Fruit fly (Drosophila melanogaster) whole organism, pupa: ENCODE measurements around the gene CG4951.
A peak's percentile ranks its signal among the peaks of the same experiment; 100 is the strongest.

ENCODE experiments used
- CG12605 ChIP-seq: fragments of 200-800 bp; sonication (Bioruptor generic); IDR thresholded peaks from 2 replicates; pipeline ENCODE4 v1.3.6; 2022; ENCODE audit warnings: missing biosample characterization, missing genetic modification characterization
- CG13204 ChIP-seq: fragments of 200-800 bp; sonication (Bioruptor generic); optimal IDR thresholded peaks from 2 replicates; lab custom pipeline; 2018; ENCODE audit warnings: missing biosample characterization, mild to moderate bottlenecking, missing genetic modification characterization, moderate library complexity
- CG15710 ChIP-seq: fragments of 200-800 bp; sonication (Bioruptor generic); optimal IDR thresholded peaks from 2 replicates; lab custom pipeline; 2018; ENCODE audit warnings: missing biosample characterization, mild to moderate bottlenecking, missing genetic modification characterization, moderate library complexity
- CG32121 ChIP-seq: fragments of 200-800 bp; sonication (Bioruptor generic); IDR thresholded peaks from 2 replicates; pipeline ENCODE4 v1.3.6; 2022; ENCODE audit warnings: missing biosample characterization, missing genetic modification characterization
- CG34367 ChIP-seq: fragments of 200-800 bp; sonication (Bioruptor generic); optimal IDR thresholded peaks from 2 replicates; lab custom pipeline; 2018; ENCODE audit warnings: missing biosample characterization, mild to moderate bottlenecking, missing genetic modification characterization
- CG8159 ChIP-seq: fragments of 200-800 bp; sonication (Bioruptor generic); optimal IDR thresholded peaks from 3 replicates; lab custom pipeline; 2018; ENCODE audit warnings: missing biosample characterization, mild to moderate bottlenecking, missing genetic modification characterization, moderate library complexity
- CG8301 ChIP-seq: fragments of 200-800 bp; sonication (Bioruptor generic); optimal IDR thresholded peaks from 2 replicates; lab custom pipeline; 2018; ENCODE audit warnings: missing biosample characterization, mild to moderate bottlenecking, missing genetic modification characterization
- Ets98B ChIP-seq: fragments of 200-800 bp; sonication (Bioruptor generic); IDR thresholded peaks from 2 replicates; pipeline ENCODE4 v1.3.6; 2022; ENCODE audit warnings: missing biosample characterization, missing genetic modification characterization
- Pif1B ChIP-seq: fragments of 200-800 bp; sonication (Bioruptor generic); optimal IDR thresholded peaks from 3 replicates; lab custom pipeline; 2016; ENCODE audit warnings: missing biosample characterization, missing genetic modification characterization
- Snoo ChIP-seq: fragments of 200-800 bp; sonication (Bioruptor generic); optimal IDR thresholded peaks from 3 replicates; lab custom pipeline; 2017; ENCODE audit warnings: missing biosample characterization, mild to moderate bottlenecking, missing genetic modification characterization, inconsistent platforms
- fd96Ca ChIP-seq: fragments of 200-800 bp; sonication (Bioruptor generic); IDR thresholded peaks from 3 replicates; pipeline ENCODE4 v1.3.6; 2022; ENCODE audit warnings: missing biosample characterization, missing genetic modification characterization

dm6 chr3R:27948421-27948906, 5.4 kb downstream of the CG4951 start, which contains the start of gene Gp93:
- TF ChIP-seq Pif1B (GFP tag; lab: Kevin White, UChicago): no peak
- TF ChIP-seq CG8301 (tag; lab: Kevin White, UChicago): peak; percentile 37
- TF ChIP-seq CG34367 (tag; lab: Kevin White, UChicago): peak; percentile 25
- TF ChIP-seq fd96Ca: peak; percentile 33; the same call in 1 of the 3 replicates
- peak; percentile 37 for TF ChIP-seq Ets98B
- peak; percentile 67 for TF ChIP-seq CG15710
- TF ChIP-seq CG8159 (tag; lab: Kevin White, UChicago): peak; percentile 59
- peak; percentile 54; the same call in 1 of the 2 replicates for TF ChIP-seq CG32121 (GFP tag; lab: Robert Waterston, UW)
- peak; percentile 64 for TF ChIP-seq Snoo
- peak; percentile 7 for TF ChIP-seq CG13204 (GFP tag; lab: Kevin White, UChicago)
- peak; percentile 40; the same call in 1 of the 2 replicates for TF ChIP-seq CG12605 (GFP tag; lab: Robert Waterston, UW)
